Fruit fly (Drosophila melanogaster) whole organism, wandering third instar larva: ENCODE measurements around the gene CG14866.
A peak's percentile ranks its signal among the peaks of the same experiment; 100 is the strongest.

Experiments
- Abd-B ChIP-seq: fragments of >200 bp; optimal IDR thresholded peaks from 2 replicates; lab custom pipeline; 2017; ENCODE audit warnings: missing biosample characterization, missing genetic modification characterization
- CG32264 ChIP-seq: fragments of 200-800 bp; sonication (Bioruptor generic); optimal IDR thresholded peaks from 2 replicates; lab custom pipeline; 2016; ENCODE audit warnings: missing biosample characterization, missing genetic modification characterization
- CG9705 ChIP-seq: fragments of 200-800 bp; sonication (Bioruptor generic); optimal IDR thresholded peaks from 2 replicates; lab custom pipeline; 2018; ENCODE audit warnings: missing biosample characterization, mild to moderate bottlenecking, missing genetic modification characterization
- CrebA ChIP-seq: fragments of 200-800 bp; sonication (Bioruptor generic); optimal IDR thresholded peaks from 2 replicates; lab custom pipeline; 2016; ENCODE audit warnings: missing biosample characterization, mild to moderate bottlenecking, missing genetic modification characterization, borderline replicate concordance
- Dfd ChIP-seq: fragments of >200 bp; optimal IDR thresholded peaks from 2 replicates; lab custom pipeline; 2017; ENCODE audit warnings: missing biosample characterization, missing genetic modification characterization
- Dif ChIP-seq: fragments of 200-275, 200-300 bp; sonication (Bioruptor generic); optimal IDR thresholded peaks from 2 replicates; lab custom pipeline; 2018; ENCODE audit warnings: missing biosample characterization, missing genetic modification characterization; ENCODE audit not compliant: partially characterized antibody
- GATAd ChIP-seq: sonication (Bioruptor generic); optimal IDR thresholded peaks from 2 replicates; lab custom pipeline; 2016; ENCODE audit warnings: missing biosample characterization, missing genetic modification characterization
- HLH106 ChIP-seq: fragments of 200-800 bp; optimal IDR thresholded peaks from 3 replicates; lab custom pipeline; 2019; ENCODE audit warnings: missing biosample characterization, mild to moderate bottlenecking, missing genetic modification characterization, moderate library complexity
- Hnf4 ChIP-seq: fragments of 200-800 bp; sonication (Bioruptor generic); optimal IDR thresholded peaks from 2 replicates; lab custom pipeline; 2016; ENCODE audit warnings: missing biosample characterization, mild to moderate bottlenecking, missing genetic modification characterization
- Hr78 ChIP-seq: fragments of >200 bp; optimal IDR thresholded peaks from 2 replicates; lab custom pipeline; 2017; ENCODE audit warnings: missing biosample characterization, missing genetic modification characterization
- Hr83 ChIP-seq: fragments of 200-300 bp; sonication (Bioruptor generic); optimal IDR thresholded peaks from 2 replicates; lab custom pipeline; 2016; ENCODE audit warnings: missing biosample characterization, mild to moderate bottlenecking, missing genetic modification characterization, moderate library complexity; ENCODE audit not compliant: poor library complexity, severe bottlenecking
- Jra ChIP-seq: sonication (Bioruptor generic); optimal IDR thresholded peaks from 2 replicates; lab custom pipeline; 2016; ENCODE audit warnings: missing biosample characterization, missing genetic modification characterization
- Mio ChIP-seq: sonication (Bioruptor generic); optimal IDR thresholded peaks from 2 replicates; lab custom pipeline; 2016; ENCODE audit warnings: missing biosample characterization, missing genetic modification characterization
- Myc ChIP-seq: fragments of >200 bp; optimal IDR thresholded peaks from 2 replicates; lab custom pipeline; 2017
- N ChIP-seq: fragments of >200 bp; optimal IDR thresholded peaks from 2 replicates; lab custom pipeline; 2018; ENCODE audit warnings: missing biosample characterization, missing external identifiers, missing genetic modification characterization
- OdsH ChIP-seq: fragments of 200-800 bp; sonication (Bioruptor generic); optimal IDR thresholded peaks from 2 replicates; lab custom pipeline; 2016; ENCODE audit warnings: missing biosample characterization, mild to moderate bottlenecking, missing genetic modification characterization
- Rel ChIP-seq, 2 experiments: fragments of 200-800 bp; sonication (Bioruptor generic) in 1 of 2; optimal IDR thresholded peaks; 2 replicates in 1 of 2; 3 replicates in 1 of 2; lab custom pipeline; 2016 to 2019; ENCODE audit warnings: mild to moderate bottlenecking in 2 of 2, missing biosample characterization in 2 of 2, missing genetic modification characterization in 2 of 2, moderate library complexity in 1 of 2
- Sp1 ChIP-seq: fragments of 200-800 bp; sonication (Bioruptor generic); optimal IDR thresholded peaks from 3 replicates; lab custom pipeline; 2019; ENCODE audit warnings: missing biosample characterization, mild to moderate bottlenecking, missing genetic modification characterization, moderate library complexity
- Vsx2 ChIP-seq: fragments of 200-300, 225-300 bp; sonication (Bioruptor generic); optimal IDR thresholded peaks from 2 replicates; lab custom pipeline; 2018; ENCODE audit warnings: missing biosample characterization, missing genetic modification characterization; ENCODE audit not compliant: partially characterized antibody
- br ChIP-seq: fragments of 200-800 bp; sonication (Bioruptor generic); optimal IDR thresholded peaks from 2 replicates; lab custom pipeline; 2016; ENCODE audit warnings: missing biosample characterization, missing genetic modification characterization
- brk ChIP-seq: fragments of 200-800 bp; sonication (Bioruptor generic); optimal IDR thresholded peaks from 2 replicates; lab custom pipeline; 2016; ENCODE audit warnings: missing biosample characterization, mild to moderate bottlenecking, missing genetic modification characterization
- dl ChIP-seq, 2 experiments: fragments of 175-275, 200-275 bp in 1 of 2; fragments of 200-275 bp in 1 of 2; sonication (Bioruptor generic); optimal IDR thresholded peaks; lab custom pipeline; 2018; ENCODE audit warnings: mild to moderate bottlenecking in 2 of 2, missing biosample characterization in 2 of 2, missing genetic modification characterization in 2 of 2, moderate library complexity in 2 of 2; ENCODE audit not compliant: partially characterized antibody in 2 of 2, insufficient read depth in 1 of 2
- dmrt93B ChIP-seq: fragments of 200-800 bp; sonication (Bioruptor generic); optimal IDR thresholded peaks from 2 replicates; lab custom pipeline; 2018; ENCODE audit warnings: missing biosample characterization, mild to moderate bottlenecking, missing genetic modification characterization
- dsf ChIP-seq: sonication (Bioruptor generic); optimal IDR thresholded peaks from 2 replicates; lab custom pipeline; 2016; ENCODE audit warnings: missing biosample characterization, missing genetic modification characterization, borderline replicate concordance
- ey ChIP-seq: fragments of 200-800 bp; sonication (Bioruptor generic); optimal IDR thresholded peaks from 2 replicates; lab custom pipeline; 2016; ENCODE audit warnings: missing biosample characterization, missing genetic modification characterization
- foxo ChIP-seq, 2 experiments: fragments of 200-800 bp; sonication (Bioruptor generic); optimal IDR thresholded peaks; 2 replicates in 1 of 2; 3 replicates in 1 of 2; lab custom pipeline; 2016 to 2017; ENCODE audit warnings: missing biosample characterization in 2 of 2, missing genetic modification characterization in 2 of 2
- fru ChIP-seq: fragments of 200-800 bp; sonication (Bioruptor generic); optimal IDR thresholded peaks from 3 replicates; lab custom pipeline; 2016; ENCODE audit warnings: missing biosample characterization, mild to moderate bottlenecking, missing genetic modification characterization
- h ChIP-seq: fragments of 200-800 bp; sonication (Bioruptor generic); optimal IDR thresholded peaks from 3 replicates; lab custom pipeline; 2016; ENCODE audit warnings: missing biosample characterization, mild to moderate bottlenecking, missing genetic modification characterization
- jim ChIP-seq: fragments of 175-275, 200-325 bp; sonication (Bioruptor generic); optimal IDR thresholded peaks from 2 replicates; lab custom pipeline; 2016; ENCODE audit warnings: missing biosample characterization, mild to moderate bottlenecking, missing genetic modification characterization
- lola ChIP-seq: fragments of >200 bp; optimal IDR thresholded peaks from 2 replicates; lab custom pipeline; 2017; ENCODE audit warnings: missing biosample characterization, missing genetic modification characterization
- pan ChIP-seq: fragments of >200 bp; optimal IDR thresholded peaks from 2 replicates; lab custom pipeline; 2017
- psq ChIP-seq: fragments of 200-800 bp; sonication (Bioruptor generic); optimal IDR thresholded peaks from 3 replicates; lab custom pipeline; 2017; ENCODE audit warnings: missing biosample characterization, mild to moderate bottlenecking, missing genetic modification characterization, moderate library complexity
- rgr ChIP-seq: fragments of 200-800 bp; sonication (Bioruptor generic); optimal IDR thresholded peaks from 3 replicates; lab custom pipeline; 2016; ENCODE audit warnings: missing biosample characterization, mild to moderate bottlenecking, missing genetic modification characterization
- sage ChIP-seq: fragments of 200-800 bp; sonication (Bioruptor generic); optimal IDR thresholded peaks from 2 replicates; lab custom pipeline; 2016; ENCODE audit warnings: missing biosample characterization, mild to moderate bottlenecking, missing genetic modification characterization
- sv ChIP-seq: fragments of 200-800 bp; sonication (Bioruptor generic); optimal IDR thresholded peaks from 3 replicates; lab custom pipeline; 2016; ENCODE audit warnings: missing biosample characterization, missing genetic modification characterization
- tai ChIP-seq: sonication (Bioruptor generic); optimal IDR thresholded peaks from 2 replicates; lab custom pipeline; 2016; ENCODE audit warnings: missing biosample characterization, missing genetic modification characterization
- usp ChIP-seq: fragments of >200 bp; optimal IDR thresholded peaks from 2 replicates; lab custom pipeline; 2017; ENCODE audit warnings: missing biosample characterization, missing genetic modification characterization
- woc ChIP-seq: sonication (Bioruptor generic); optimal IDR thresholded peaks from 2 replicates; lab custom pipeline; 2016; ENCODE audit warnings: missing biosample characterization, mild to moderate bottlenecking, missing genetic modification characterization

The CG14866 gene

DNA sequence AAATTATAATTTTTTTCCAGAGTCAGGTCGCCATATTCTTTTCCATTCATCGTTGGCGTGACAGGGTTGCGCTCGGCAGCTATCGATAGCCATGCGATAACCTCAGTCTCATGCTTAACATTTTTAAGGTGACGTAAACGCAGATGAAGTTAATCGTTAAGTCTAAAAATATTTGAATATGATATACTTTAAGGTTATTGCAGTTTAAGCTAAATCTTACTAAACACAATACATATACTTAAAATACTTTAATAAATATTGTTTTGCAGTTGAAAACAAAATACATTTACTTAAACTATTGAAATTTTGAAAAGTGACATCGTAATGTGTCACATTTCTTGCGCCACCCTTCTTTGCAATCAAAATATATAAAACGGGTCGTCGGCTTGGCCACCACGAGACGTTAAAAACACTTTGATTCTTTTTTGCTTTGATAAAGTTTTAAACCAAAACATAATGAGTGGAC is 41.1 kb upstream of the CG14866 start, which contains the start of the genes Cp190 and CG4338 (continued):
- TF ChIP-seq tai (GFP tag; lab: Kevin White, UChicago): no peak
- TF ChIP-seq CG9705 (GFP tag; lab: Kevin White, UChicago): peak; percentile 98
- peak; percentile 85 for TF ChIP-seq CG32264 (GFP tag; lab: Kevin White, UChicago)
- peak; percentile 97 for TF ChIP-seq woc
- peak; percentile 64 to 98 for TF ChIP-seq foxo (GFP tag; optimal IDR thresholded peaks at IDR 0.05; lab: Kevin White, UChicago)
- peak; percentile 34 for TF ChIP-seq Myc

DNA sequence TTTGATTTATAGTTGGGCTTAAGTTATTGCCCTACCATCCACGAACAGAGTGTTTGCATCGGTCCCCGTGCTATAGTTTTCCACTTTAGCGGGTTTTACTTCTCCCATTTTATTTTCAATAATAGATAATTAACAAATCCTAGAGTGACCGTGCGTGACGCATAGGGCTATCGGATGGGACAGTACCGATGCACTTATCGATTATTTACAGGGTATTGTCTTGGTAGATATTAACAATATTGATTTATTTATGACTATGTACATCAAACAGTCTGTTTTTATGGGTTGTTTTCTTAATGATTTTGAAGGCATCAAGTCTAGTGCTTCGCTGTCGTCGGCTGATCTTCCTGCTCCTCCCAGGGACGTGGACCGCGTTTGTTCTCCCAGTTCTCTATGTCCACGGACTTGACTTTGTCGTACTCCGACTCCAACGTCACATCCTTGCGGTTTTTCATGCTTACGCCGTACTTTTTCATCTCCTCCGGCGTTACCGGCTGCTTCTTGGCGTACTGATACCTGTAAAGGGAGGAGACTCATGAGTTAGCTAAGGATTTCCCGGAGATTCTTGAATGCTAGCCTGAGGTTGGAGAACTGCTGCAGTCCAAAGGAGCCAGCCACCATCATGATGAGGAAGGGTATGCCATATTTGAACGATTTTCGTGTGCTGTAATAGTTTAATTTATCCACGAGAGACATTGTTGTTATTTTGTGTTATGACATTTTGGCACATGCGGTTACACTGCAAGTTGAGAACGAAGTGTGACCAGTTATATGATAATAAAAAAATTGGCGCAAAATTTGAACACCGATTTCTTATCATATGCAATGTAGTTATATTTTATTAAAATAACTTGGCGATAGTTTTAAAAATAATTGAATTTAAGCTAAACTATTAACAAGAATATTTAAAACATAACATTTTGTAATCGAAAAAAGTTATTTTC is 38.1 kb upstream of the CG14866 start, which contains the start of the genes MRG15 and Tm1:
TSS of gene MRG15 (minus strand) at position 184 of the 944 bp plus-strand sequence.
TSS of gene Tm1 (plus strand) at position 295 of the 944 bp plus-strand sequence.
- TF ChIP-seq CG9705 (GFP tag; lab: Kevin White, UChicago) (no peak), rgr (GFP tag; lab: Kevin White, UChicago) (peak; percentile 60), Rel (GFP tag; optimal IDR thresholded peaks at IDR 0.05; lab: Kevin White, UChicago) (no peak), Rel (tag; optimal IDR thresholded peaks at IDR 0.05; lab: Kevin White, UChicago) (peak; percentile 1), Hnf4 (peak; percentile 5)

DNA sequence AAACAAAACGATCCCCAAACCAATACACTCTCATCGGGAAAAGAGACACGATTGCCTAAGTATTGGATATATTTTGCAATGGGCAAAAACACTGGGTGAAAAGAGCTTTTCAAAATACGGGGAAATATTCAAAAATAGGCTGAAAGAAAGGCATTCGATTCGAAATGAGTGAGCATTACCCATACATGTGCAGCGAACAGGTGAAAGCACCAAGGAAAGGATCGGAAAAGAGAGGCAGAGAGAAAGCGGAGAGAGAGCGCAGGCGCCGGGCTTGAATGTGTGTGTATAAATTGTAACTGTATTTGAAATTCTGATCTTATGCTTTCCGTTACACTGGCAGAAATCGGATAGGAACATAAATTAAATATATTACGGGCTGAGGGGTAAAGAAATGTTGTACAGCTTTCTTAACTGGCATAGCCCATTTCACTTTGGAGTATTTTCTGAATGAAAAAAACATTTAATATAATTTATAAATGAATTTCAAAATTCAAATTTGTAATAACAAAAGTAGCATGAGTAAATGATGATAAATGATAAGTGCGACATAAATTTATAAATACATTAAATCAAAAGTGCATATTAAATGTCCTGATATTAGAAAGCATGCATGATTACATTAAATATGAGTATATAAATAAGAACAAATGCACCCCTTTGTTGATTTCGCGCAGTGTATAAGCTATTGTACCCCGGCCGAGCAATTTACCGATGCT is 35.5 kb upstream of the CG14866 start:
- TF ChIP-seq ey (GFP tag; lab: Kevin White, UChicago) (peak; percentile 34), fru (GFP tag; lab: Kevin White, UChicago) (peak; percentile 65), Rel (GFP tag; optimal IDR thresholded peaks at IDR 0.05; lab: Kevin White, UChicago) (no peak), Rel (tag; optimal IDR thresholded peaks at IDR 0.05; lab: Kevin White, UChicago) (no peak), dmrt93B (GFP tag; lab: Kevin White, UChicago) (peak; percentile 51), Sp1 (peak; percentile 71), Dif (GFP tag; lab: Kevin White, UChicago) (peak; percentile 23), brk (GFP tag; lab: Kevin White, UChicago) (no peak), br (GFP tag; lab: Kevin White, UChicago) (peak; percentile 33), Hr83 (no peak), OdsH (GFP tag; lab: Kevin White, UChicago) (peak; percentile 60), GATAd (GFP tag; lab: Kevin White, UChicago) (no peak), CrebA (GFP tag; lab: Kevin White, UChicago) (no peak), dl (GFP tag; optimal IDR thresholded peaks at IDR 0.05; lab: Kevin White, UChicago; ENCODE audit: insufficient read depth in 1 of 2, partially characterized antibody in 2 of 2) (no peak), Hr78 (GFP tag; lab: Kevin White, UChicago) (no peak), h (GFP tag; lab: Kevin White, UChicago) (peak; percentile 45), N (no peak), rgr (GFP tag; lab: Kevin White, UChicago) (peak; percentile 46), Hnf4 (no peak), pan (lab: Kevin White, UChicago) (no peak), HLH106 (tag; lab: Kevin White, UChicago) (peak; percentile 66), Abd-B (GFP tag; lab: Kevin White, UChicago) (no peak), lola (GFP tag; lab: Kevin White, UChicago) (no peak), tai (GFP tag; lab: Kevin White, UChicago) (no peak), Mio (GFP tag; lab: Kevin White, UChicago) (no peak), Vsx2 (GFP tag; lab: Kevin White, UChicago) (no peak), sage (peak; percentile 16), woc (peak; percentile 24), usp (GFP tag; lab: Kevin White, UChicago) (no peak), Dfd (GFP tag; lab: Kevin White, UChicago) (no peak), CG9705 (GFP tag; lab: Kevin White, UChicago) (no peak), dsf (no peak), sv (GFP tag; lab: Kevin White, UChicago) (peak; percentile 20), psq (GFP tag; lab: Kevin White, UChicago) (peak; percentile 56), Myc (no peak), foxo (GFP tag; optimal IDR thresholded peaks at IDR 0.05; lab: Kevin White, UChicago) (peak in 1 of 2 experiments; percentile 63), CG32264 (GFP tag; lab: Kevin White, UChicago) (no peak), Jra (GFP tag; lab: Kevin White, UChicago) (no peak), jim (no peak)
